Worm (Caenorhabditis elegans) whole organism, midembryonic: ENCODE measurements around the gene rfs-1.

Experiments
- cog-1 ChIP-seq: sonication (generic microtip); optimal IDR thresholded peaks from 2 replicates; lab custom pipeline; 2016; ENCODE audit warnings: missing genetic modification characterization, missing compliant biosample characterization
- flt-1 ChIP-seq: fragments of 200-800 bp; sonication (Bioruptor generic); IDR thresholded peaks from 2 replicates; pipeline ENCODE4 v1.3.6; 2022; ENCODE audit warnings: missing genetic modification characterization, missing compliant biosample characterization
- ref-1 ChIP-seq: fragments of 200-800 bp; sonication (Bioruptor generic); conservative IDR thresholded peaks from 2 replicates; pipeline ENCODE4 v1.3.6; 2022; ENCODE audit warnings: missing genetic modification reagents, missing genetic modification characterization, missing compliant biosample characterization

ce11 chrIII:8201760-8202159 lies 24.5 kb upstream of the rfs-1 start:
- TF ChIP-seq flt-1 (GFP tag; lab: Robert Waterston, UW), result no peak
- TF ChIP-seq ref-1, result no peak
- no peak for TF ChIP-seq cog-1
